Worm (Caenorhabditis elegans) whole organism, L4/young adult: Measurements from ENCODE around the gene M151.2.

Experiments
- W03F9.2 ChIP-seq: fragments of 150-350 bp; optimal IDR thresholded peaks from 2 replicates; lab custom pipeline; 2014; ENCODE audit warnings: missing biosample characterization, missing genetic modification characterization
- dao-5 ChIP-seq: sonication (generic microtip); optimal IDR thresholded peaks from 2 replicates; lab custom pipeline; 2016; ENCODE audit warnings: missing genotype, missing genetic modification characterization, moderate library complexity, missing compliant biosample characterization

DNA sequence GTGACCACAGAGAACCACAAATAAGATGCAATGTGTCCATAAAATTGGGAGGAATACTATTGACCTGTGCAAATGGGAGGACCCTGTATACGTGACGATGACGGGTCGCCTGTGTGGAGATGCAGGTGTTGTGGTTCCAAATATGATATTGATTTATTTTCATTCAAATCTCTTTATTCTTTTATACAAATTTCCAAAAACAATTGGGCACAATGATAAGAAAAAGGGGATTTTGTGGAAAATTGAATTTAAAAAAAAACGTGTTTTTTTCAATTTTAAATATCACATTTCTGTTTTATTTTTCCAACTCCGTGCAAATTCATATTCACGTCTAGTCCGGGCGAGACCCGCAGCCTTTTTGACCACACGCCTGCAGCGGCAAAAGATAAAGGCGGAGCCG lies 44.3 kb downstream of the M151.2 start, which contains the start of gene F19B10.2:
- TF ChIP-seq dao-5 (tag; lab: Kevin White, UChicago) (no peak), W03F9.2 (tag; lab: Kevin White, UChicago) (no peak)
